Worm (Caenorhabditis elegans) whole organism, young adult: ENCODE data around the gene Y53C12A.7.

Experiments used
- F23B12.7 ChIP-seq: sonication (generic microtip); optimal IDR thresholded peaks from 2 replicates; lab custom pipeline; 2017; ENCODE audit warnings: missing genetic modification characterization, mild to moderate bottlenecking, missing compliant biosample characterization, antibody characterized with exemption, moderate library complexity; ENCODE audit not compliant: insufficient read depth
- ama-1 ChIP-seq, 3 experiments: fragments of 150-350 bp in 1 of 3; sonication (generic microtip) in 2 of 3; optimal IDR thresholded peaks; 2 replicates each; lab custom pipeline; 2014 to 2018; ENCODE audit warnings: missing biosample characterization in 2 of 3, missing genetic modification characterization in 2 of 3, missing genetic modification reagents in 2 of 3
- aptf-2 ChIP-seq: fragments of 200-800 bp; sonication (Bioruptor generic); conservative IDR thresholded peaks from 2 replicates; pipeline ENCODE4 v1.3.6; 2022; ENCODE audit warnings: missing genetic modification reagents, missing genetic modification characterization, missing compliant biosample characterization
- ceh-40 ChIP-seq: fragments of 200-800 bp; sonication (Bioruptor generic); IDR thresholded peaks from 2 replicates; pipeline ENCODE4 v1.3.6; 2022; ENCODE audit warnings: missing genetic modification characterization, missing compliant biosample characterization
- ets-4 ChIP-seq: fragments of 200-800 bp; sonication (Bioruptor generic); optimal IDR thresholded peaks from 2 replicates; lab custom pipeline; 2018; ENCODE audit warnings: mild to moderate bottlenecking, missing genetic modification characterization, missing compliant biosample characterization
- nfya-2 ChIP-seq: fragments of 200-800 bp; sonication (Bioruptor generic); IDR thresholded peaks from 2 replicates; pipeline ENCODE4 v1.3.6; 2022; ENCODE audit warnings: missing genetic modification reagents, missing genetic modification characterization, missing compliant biosample characterization
- somi-1 ChIP-seq: fragments of 200-800 bp; sonication (Bioruptor generic); optimal IDR thresholded peaks from 2 replicates; lab custom pipeline; 2018; ENCODE audit warnings: mild to moderate bottlenecking, missing genetic modification characterization, missing compliant biosample characterization

ce11 chrII:9735785-9736184 lies 35.4 kb downstream of the Y53C12A.7 start:
- TF ChIP-seq F23B12.7 (no peak), nfya-2 (no peak), somi-1 (GFP tag; lab: Kevin White, UChicago) (no peak), aptf-2 (no peak), ets-4 (no peak), ama-1 (optimal IDR thresholded peaks at IDR 0.05; lab: Kevin White, UChicago) (no peak), ama-1 (GFP tag; optimal IDR thresholded peaks at IDR 0.05; lab: Kevin White, UChicago) (no peak), ceh-40 (GFP tag; lab: Robert Waterston, UW) (no peak)
